Worm (Caenorhabditis elegans) whole organism, young adult: Measurements from ENCODE around the gene srg-6.

Experiments used
- B0035.1 ChIP-seq: sonication (generic microtip); optimal IDR thresholded peaks from 2 replicates; lab custom pipeline; 2016; ENCODE audit warnings: missing genetic modification characterization, mild to moderate bottlenecking, missing compliant biosample characterization, missing genotype, missing genetic modification reagents
- B0336.3 ChIP-seq: fragments of 200-800 bp; sonication (Bioruptor generic); IDR thresholded peaks from 2 replicates; pipeline ENCODE4 v1.3.6; 2022; ENCODE audit warnings: missing genetic modification characterization, missing compliant biosample characterization
- C17E4.6 ChIP-seq: fragments of 200-800 bp; sonication (Bioruptor generic); IDR thresholded peaks from 2 replicates; pipeline ENCODE4 v1.3.6; 2022; ENCODE audit warnings: missing genetic modification reagents, missing genetic modification characterization, missing compliant biosample characterization
- F33H1.4 ChIP-seq: fragments of 200-800 bp; sonication (Bioruptor generic); IDR thresholded peaks from 2 replicates; pipeline ENCODE4 v1.3.6; 2022; ENCODE audit warnings: missing genetic modification reagents, missing genetic modification characterization, missing compliant biosample characterization
- F37B4.10 ChIP-seq: fragments of 200-800 bp; sonication (Bioruptor generic); IDR thresholded peaks from 2 replicates; pipeline ENCODE4 v1.3.6; 2022; ENCODE audit warnings: missing genetic modification characterization, missing compliant biosample characterization
- F39B2.1 ChIP-seq: fragments of 200-800 bp; sonication (Bioruptor generic); IDR thresholded peaks from 2 replicates; pipeline ENCODE4 v1.3.6; 2022; ENCODE audit warnings: missing genetic modification reagents, missing genetic modification characterization, missing compliant biosample characterization
- F57C9.4 ChIP-seq: sonication (generic microtip); optimal IDR thresholded peaks from 2 replicates; lab custom pipeline; 2017; ENCODE audit warnings: mild to moderate bottlenecking, missing genetic modification characterization, missing compliant biosample characterization
- T07F8.4 ChIP-seq: sonication (generic microtip); optimal IDR thresholded peaks from 2 replicates; lab custom pipeline; 2016; ENCODE audit warnings: mild to moderate bottlenecking, missing genetic modification characterization, moderate library complexity, missing compliant biosample characterization
- Y95B8A.8 ChIP-seq: fragments of 200-800 bp; sonication (Bioruptor generic); IDR thresholded peaks from 2 replicates; pipeline ENCODE4 v1.3.6; 2022; ENCODE audit warnings: missing genetic modification reagents, missing genetic modification characterization, missing compliant biosample characterization
- attf-6 ChIP-seq: fragments of 200-800 bp; sonication (Bioruptor generic); IDR thresholded peaks from 2 replicates; pipeline ENCODE4 v1.3.6; 2022; ENCODE audit warnings: missing genetic modification reagents, missing genetic modification characterization, missing compliant biosample characterization
- ceh-58 ChIP-seq: fragments of 200-800 bp; sonication (Bioruptor generic); IDR thresholded peaks from 2 replicates; pipeline ENCODE4 v1.3.6; 2022; ENCODE audit warnings: missing genetic modification characterization, missing compliant biosample characterization
- die-1 ChIP-seq: sonication (generic microtip); optimal IDR thresholded peaks from 2 replicates; lab custom pipeline; 2016; ENCODE audit warnings: missing genotype, mild to moderate bottlenecking, missing genetic modification characterization, missing compliant biosample characterization
- egl-18 ChIP-seq: fragments of 200-800 bp; sonication (Bioruptor generic); IDR thresholded peaks from 2 replicates; pipeline ENCODE4 v1.3.6; 2022; ENCODE audit warnings: missing genetic modification reagents, missing genetic modification characterization, missing compliant biosample characterization
- egl-44 ChIP-seq: fragments of 200-800 bp; sonication (Bioruptor generic); IDR thresholded peaks from 2 replicates; pipeline ENCODE4 v1.3.6; 2022; ENCODE audit warnings: missing genetic modification reagents, missing genetic modification characterization, missing compliant biosample characterization
- fkh-3 ChIP-seq: sonication (generic microtip); optimal IDR thresholded peaks from 2 replicates; lab custom pipeline; 2016; ENCODE audit warnings: mild to moderate bottlenecking, missing genetic modification characterization, missing compliant biosample characterization
- hlh-26 ChIP-seq: fragments of 200-800 bp; sonication (Bioruptor generic); conservative IDR thresholded peaks from 2 replicates; pipeline ENCODE4 v1.3.6; 2022; ENCODE audit warnings: missing genetic modification reagents, missing genetic modification characterization, missing compliant biosample characterization
- hrde-1 ChIP-seq: sonication (generic microtip); optimal IDR thresholded peaks from 2 replicates; lab custom pipeline; 2016; ENCODE audit warnings: missing genetic modification characterization, mild to moderate bottlenecking, missing compliant biosample characterization, moderate library complexity, missing genotype, missing genetic modification reagents, borderline replicate concordance
- lag-1 ChIP-seq: fragments of 200-800 bp; sonication (Bioruptor generic); IDR thresholded peaks from 2 replicates; pipeline ENCODE4 v1.3.6; 2022; ENCODE audit warnings: missing genetic modification reagents, missing genetic modification characterization, missing compliant biosample characterization
- let-607 ChIP-seq, 2 experiments: fragments of 200-800 bp in 1 of 2; sonication (Bioruptor generic) in 1 of 2; sonication (generic microtip) in 1 of 2; optimal IDR thresholded peaks; 2 replicates each; lab custom pipeline; 2016 to 2018; ENCODE audit warnings: mild to moderate bottlenecking in 2 of 2, missing compliant biosample characterization in 2 of 2, missing genetic modification characterization in 2 of 2, moderate library complexity in 2 of 2, missing genotype in 1 of 2
- lin-26 ChIP-seq: fragments of 200-800 bp; sonication (Bioruptor generic); IDR thresholded peaks from 2 replicates; pipeline ENCODE4 v1.3.6; 2022; ENCODE audit warnings: missing genetic modification reagents, missing genetic modification characterization, missing compliant biosample characterization
- lin-35 ChIP-seq, 3 experiments: fragments of 150-350 bp in 2 of 3; sonication (generic microtip) in 1 of 3; optimal IDR thresholded peaks; 2 replicates each; lab custom pipeline; 2014 to 2018; ENCODE audit warnings: missing biosample characterization in 3 of 3, missing genetic modification characterization in 3 of 3, missing genetic modification reagents in 3 of 3
- lin-40 ChIP-seq: sonication (generic microtip); optimal IDR thresholded peaks from 2 replicates; lab custom pipeline; 2016; ENCODE audit warnings: missing genetic modification characterization, mild to moderate bottlenecking, missing compliant biosample characterization, missing genotype, missing genetic modification reagents
- lsy-27 ChIP-seq: sonication (generic microtip); optimal IDR thresholded peaks from 2 replicates; lab custom pipeline; 2017; ENCODE audit warnings: missing genetic modification characterization, mild to moderate bottlenecking, missing compliant biosample characterization, antibody characterized with exemption, missing genotype, borderline replicate concordance; ENCODE audit not compliant: insufficient read depth
- madf-10 ChIP-seq: sonication (generic microtip); optimal IDR thresholded peaks from 2 replicates; lab custom pipeline; 2016; ENCODE audit warnings: mild to moderate bottlenecking, missing genetic modification characterization, missing compliant biosample characterization
- madf-8 ChIP-seq: fragments of 200-800 bp; sonication (Bioruptor generic); conservative IDR thresholded peaks from 2 replicates; pipeline ENCODE4 v1.3.6; 2022; ENCODE audit warnings: missing genetic modification reagents, missing genetic modification characterization, missing compliant biosample characterization
- mcd-1 ChIP-seq: fragments of 200-800 bp; sonication (Bioruptor generic); IDR thresholded peaks from 2 replicates; pipeline ENCODE4 v1.3.6; 2022; ENCODE audit warnings: missing genetic modification reagents, missing genetic modification characterization, missing compliant biosample characterization
- mxl-1 ChIP-seq: sonication (generic microtip); optimal IDR thresholded peaks from 2 replicates; lab custom pipeline; 2016; ENCODE audit warnings: missing genetic modification characterization, missing compliant biosample characterization
- nfyb-1 ChIP-seq: fragments of 200-800 bp; sonication (Bioruptor generic); IDR thresholded peaks from 2 replicates; pipeline ENCODE4 v1.3.6; 2022; ENCODE audit warnings: missing genetic modification reagents, missing genetic modification characterization, missing compliant biosample characterization
- pbrm-1 ChIP-seq: fragments of 200-800 bp; sonication (Bioruptor generic); IDR thresholded peaks from 2 replicates; pipeline ENCODE4 v1.3.6; 2022; ENCODE audit warnings: missing genetic modification reagents, missing genetic modification characterization, missing compliant biosample characterization
- repo-1 ChIP-seq: sonication (generic microtip); optimal IDR thresholded peaks from 2 replicates; lab custom pipeline; 2017; ENCODE audit warnings: mild to moderate bottlenecking, missing genetic modification characterization, missing compliant biosample characterization
- sea-2 ChIP-seq: fragments of 200-800 bp; sonication (Bioruptor generic); IDR thresholded peaks from 2 replicates; pipeline ENCODE4 v1.3.6; 2022; ENCODE audit warnings: missing genetic modification characterization, missing compliant biosample characterization
- tbp1 ChIP-seq: fragments of 200-800 bp; sonication (Bioruptor generic); optimal IDR thresholded peaks from 2 replicates; lab custom pipeline; 2018; ENCODE audit warnings: mild to moderate bottlenecking, missing genetic modification characterization, missing compliant biosample characterization
- unc-62 ChIP-seq: fragments of 150-350 bp; optimal IDR thresholded peaks from 2 replicates; lab custom pipeline; 2014; ENCODE audit warnings: missing biosample characterization, missing genetic modification reagents, missing genetic modification characterization
- zim-3 ChIP-seq: sonication (generic microtip); optimal IDR thresholded peaks from 2 replicates; lab custom pipeline; 2017; ENCODE audit warnings: mild to moderate bottlenecking, missing genetic modification characterization, moderate library complexity, missing compliant biosample characterization
- ztf-26 ChIP-seq: sonication (generic microtip); optimal IDR thresholded peaks from 2 replicates; lab custom pipeline; 2017; ENCODE audit warnings: missing genetic modification characterization, missing compliant biosample characterization
- ztf-6 ChIP-seq: fragments of 200-800 bp; sonication (Bioruptor generic); IDR thresholded peaks from 2 replicates; pipeline ENCODE4 v1.3.6; 2022; ENCODE audit warnings: missing genetic modification reagents, missing genetic modification characterization, missing compliant biosample characterization

srg-6 gene

DNA sequence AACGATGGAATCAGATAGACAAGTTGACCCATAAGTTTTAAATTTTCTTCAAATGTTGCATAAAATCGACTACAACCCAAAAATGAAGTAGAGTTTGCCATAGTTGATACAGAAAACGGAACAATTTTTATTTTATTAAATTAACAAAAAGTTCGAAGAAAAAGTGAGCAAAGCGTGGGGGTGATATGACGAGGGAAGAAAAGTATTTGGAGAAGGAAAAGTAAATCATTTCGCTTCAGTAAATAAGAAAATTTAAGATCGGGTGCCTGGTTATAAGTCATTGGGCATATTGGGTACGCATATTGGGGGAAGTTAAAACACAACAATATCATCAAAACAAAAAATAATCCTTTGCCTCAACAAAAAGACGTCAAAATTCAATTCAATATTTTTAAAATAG, at the start of gene srg-6:
TSS of gene srg-6 (minus strand) at position 101 of the 400 bp plus-strand sequence.
- TF ChIP-seq lag-1 (GFP tag; lab: Robert Waterston, UW) (no peak), lin-40 (tag; lab: Kevin White, UChicago) (no peak), lin-26 (GFP tag; lab: Robert Waterston, UW) (no peak), C17E4.6 (GFP tag; lab: Robert Waterston, UW) (no peak), ztf-6 (no peak), F57C9.4 (tag; lab: Kevin White, UChicago) (no peak), let-607 (tag; optimal IDR thresholded peaks at IDR 0.05; lab: Kevin White, UChicago) (no peak), attf-6 (GFP tag; lab: Robert Waterston, UW) (no peak)

DNA sequence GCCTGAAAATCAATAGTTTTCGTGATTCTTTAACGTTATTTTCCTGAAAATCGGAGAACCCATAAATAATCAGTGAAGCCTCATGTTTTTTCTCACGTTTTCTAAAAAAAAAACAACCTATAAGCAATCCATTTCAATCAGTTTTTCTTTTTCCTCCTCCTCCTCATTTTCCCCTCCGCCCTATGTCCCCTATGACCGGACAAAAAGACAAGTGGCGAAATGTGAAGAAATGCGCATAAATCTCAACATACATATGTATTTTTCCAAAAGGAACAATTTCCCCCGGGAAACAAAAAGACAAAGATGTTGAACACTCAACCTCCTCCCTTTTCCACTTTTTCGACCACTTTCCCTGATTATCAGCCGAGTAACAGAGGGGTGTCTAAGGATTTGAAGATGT, 49.7 kb upstream of the srg-6 start:
- no peak for TF ChIP-seq lsy-27
- TF ChIP-seq mxl-1 (tag; lab: Kevin White, UChicago): no peak
- TF ChIP-seq lin-40 (tag; lab: Kevin White, UChicago): no peak
- TF ChIP-seq unc-62 (GFP tag; lab: Kevin White, UChicago): no peak
- no peak for TF ChIP-seq F37B4.10 (GFP tag; lab: Robert Waterston, UW)
- no peak for TF ChIP-seq sea-2
- no peak for TF ChIP-seq egl-18
- no peak for TF ChIP-seq fkh-3 (tag; lab: Kevin White, UChicago)
- TF ChIP-seq mcd-1 (GFP tag; lab: Robert Waterston, UW): no peak
- TF ChIP-seq pbrm-1 (GFP tag; lab: Robert Waterston, UW): no peak
- TF ChIP-seq F33H1.4 (GFP tag; lab: Robert Waterston, UW): no peak
- TF ChIP-seq die-1 (tag; lab: Kevin White, UChicago): no peak
- no peak for TF ChIP-seq repo-1
- TF ChIP-seq egl-44 (GFP tag; lab: Robert Waterston, UW): no peak
- TF ChIP-seq tbp1: no peak
- TF ChIP-seq zim-3: no peak
- no peak for TF ChIP-seq madf-8 (GFP tag; lab: Robert Waterston, UW)

DNA sequence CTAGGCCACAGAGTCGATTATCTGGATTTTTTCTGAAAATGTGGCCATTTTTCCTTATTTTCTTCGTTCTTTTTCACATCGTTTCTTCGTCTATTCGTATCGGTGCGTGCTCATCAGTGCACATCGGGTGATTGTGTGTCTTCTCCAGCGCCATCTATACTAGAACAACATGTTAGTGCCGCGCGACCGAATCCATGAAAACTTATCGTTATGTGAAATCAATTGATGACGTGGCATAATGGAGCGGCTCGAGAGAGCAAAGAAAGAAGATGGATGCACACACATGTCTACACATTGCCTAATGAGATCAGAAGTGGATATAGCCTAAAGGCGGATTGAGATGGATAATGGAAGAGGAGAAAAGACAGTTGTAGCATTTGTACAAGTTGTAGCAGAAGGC, 46.4 kb upstream of the srg-6 start:
- TF ChIP-seq die-1 (tag; lab: Kevin White, UChicago) (no peak), egl-44 (GFP tag; lab: Robert Waterston, UW) (no peak), ztf-26 (tag; lab: Kevin White, UChicago) (no peak), B0336.3 (GFP tag; lab: Robert Waterston, UW) (no peak), hlh-26 (no peak), F39B2.1 (GFP tag; lab: Robert Waterston, UW) (no peak), Y95B8A.8 (GFP tag; lab: Robert Waterston, UW) (no peak), C17E4.6 (GFP tag; lab: Robert Waterston, UW) (no peak)

DNA sequence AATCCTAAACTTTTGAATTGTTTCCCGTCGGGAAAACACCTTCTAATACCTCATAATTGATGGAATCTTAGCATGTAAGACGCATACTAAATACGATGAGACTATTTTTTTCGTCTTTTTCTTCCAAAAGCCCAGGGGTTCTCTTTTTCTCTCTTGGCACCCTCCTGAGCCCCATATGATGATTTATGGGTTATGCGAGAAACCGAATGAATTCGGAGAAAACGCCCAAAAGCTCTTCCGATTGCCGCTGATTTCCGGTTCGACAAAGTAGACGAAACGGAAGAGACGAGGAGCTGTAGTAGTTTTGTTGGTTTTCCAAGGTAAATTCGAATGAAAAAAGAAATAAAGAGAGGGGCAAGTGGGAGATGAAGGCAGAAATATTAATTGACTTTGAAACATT, 45.6 kb upstream of the srg-6 start:
- no peak for TF ChIP-seq unc-62 (GFP tag; lab: Kevin White, UChicago)
- no peak for TF ChIP-seq nfyb-1 (GFP tag; lab: Robert Waterston, UW)
- TF ChIP-seq T07F8.4 (tag; lab: Kevin White, UChicago): no peak
- TF ChIP-seq hrde-1 (tag; lab: Kevin White, UChicago): no peak
- no peak for TF ChIP-seq ceh-58
- TF ChIP-seq ztf-26 (tag; lab: Kevin White, UChicago): no peak
- TF ChIP-seq, all 124 proteins: peak for 0

DNA sequence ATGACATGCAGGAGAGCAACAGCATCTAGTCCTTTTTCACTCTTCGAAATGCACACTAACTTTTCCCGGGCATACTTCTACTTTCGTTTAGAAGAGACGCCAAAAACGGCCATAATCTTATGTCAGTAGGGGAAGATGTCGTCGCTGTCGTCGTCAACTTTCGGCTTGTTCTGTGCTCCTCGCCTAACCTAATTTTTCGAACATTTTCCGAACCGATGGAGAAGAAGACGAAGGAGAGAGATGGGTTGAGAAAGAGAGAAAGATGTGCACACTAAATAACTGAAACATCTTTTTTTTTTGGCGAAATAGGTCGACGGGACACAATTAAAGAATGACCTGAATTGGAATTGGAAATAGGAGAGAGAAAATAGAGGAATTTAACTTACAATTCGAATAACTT, 44.5 kb upstream of the srg-6 start:
- no peak for TF ChIP-seq die-1 (tag; lab: Kevin White, UChicago)
- peak in 1 of 3 experiments; percentile 16 for TF ChIP-seq lin-35 (GFP tag; optimal IDR thresholded peaks at IDR 0.05; lab: Kevin White, UChicago)
- TF ChIP-seq B0035.1: no peak
- no peak for TF ChIP-seq C17E4.6 (GFP tag; lab: Robert Waterston, UW)
- TF ChIP-seq madf-10: no peak
